Worm (Caenorhabditis elegans) whole organism, L1 larva: Measurements from ENCODE around the gene cutl-2.

ENCODE experiments used
- aha-1 ChIP-seq: fragments of 150-350 bp; optimal IDR thresholded peaks from 2 replicates; lab custom pipeline; 2014; ENCODE audit warnings: missing biosample characterization, missing genetic modification characterization
- efl-1 ChIP-seq, 4 experiments: fragments of 150-350 bp; optimal IDR thresholded peaks in 3 of 4; peaks in 1 of 4; 1 replicate in 1 of 4; 2 replicates in 3 of 4; lab custom pipeline; 2014; ENCODE audit warnings: missing biosample characterization in 2 of 4, missing genetic modification characterization in 2 of 4, missing genetic modification reagents in 2 of 4
- egl-27 ChIP-seq, 2 experiments: fragments of 150-350 bp in 1 of 2; sonication (generic microtip); optimal IDR thresholded peaks; 3 replicates each; lab custom pipeline; 2017 to 2018; ENCODE audit warnings: missing biosample characterization in 2 of 2, missing genetic modification characterization in 2 of 2, missing genetic modification reagents in 2 of 2
- fkh-4 ChIP-seq: sonication (generic microtip); optimal IDR thresholded peaks from 2 replicates; lab custom pipeline; 2016; ENCODE audit warnings: missing compliant biosample characterization, missing genetic modification characterization, borderline replicate concordance
- fos-1 ChIP-seq: fragments of 150-350 bp; optimal IDR thresholded peaks from 2 replicates; lab custom pipeline; 2014; ENCODE audit warnings: missing biosample characterization, missing genetic modification characterization
- lin-13 ChIP-seq: fragments of 150-350 bp; optimal IDR thresholded peaks from 2 replicates; lab custom pipeline; 2014; ENCODE audit warnings: missing biosample characterization, missing genetic modification reagents, missing genetic modification characterization
- mep-1 ChIP-seq: fragments of 150-350 bp; optimal IDR thresholded peaks from 2 replicates; lab custom pipeline; 2014; ENCODE audit warnings: missing biosample characterization, missing genetic modification characterization
- pqm-1 ChIP-seq: sonication (generic microtip); optimal IDR thresholded peaks from 3 replicates; lab custom pipeline; 2017; ENCODE audit warnings: missing biosample characterization, missing genetic modification characterization
- swsn-7 ChIP-seq: sonication (generic microtip); optimal IDR thresholded peaks from 2 replicates; lab custom pipeline; 2016; ENCODE audit warnings: missing genetic modification characterization, missing compliant biosample characterization
- tlp-1 ChIP-seq: fragments of 150-350 bp; optimal IDR thresholded peaks from 2 replicates; lab custom pipeline; 2014; ENCODE audit warnings: missing biosample characterization, missing genetic modification characterization
- unc-130 ChIP-seq: fragments of 150-350 bp; optimal IDR thresholded peaks from 2 replicates; lab custom pipeline; 2017; ENCODE audit warnings: missing biosample characterization, missing genetic modification characterization, inconsistent platforms
- zip-4 ChIP-seq: fragments of 200-800 bp; sonication (Bioruptor generic); optimal IDR thresholded peaks from 2 replicates; lab custom pipeline; 2018; ENCODE audit warnings: mild to moderate bottlenecking, missing genetic modification characterization, moderate library complexity, missing compliant biosample characterization
- ztf-11 ChIP-seq, 2 experiments: sonication (generic microtip); optimal IDR thresholded peaks; 2 replicates each; lab custom pipeline; 2016 to 2017; ENCODE audit warnings: missing genetic modification characterization in 2 of 2, missing biosample characterization in 1 of 2, missing compliant biosample characterization in 1 of 2

DNA sequence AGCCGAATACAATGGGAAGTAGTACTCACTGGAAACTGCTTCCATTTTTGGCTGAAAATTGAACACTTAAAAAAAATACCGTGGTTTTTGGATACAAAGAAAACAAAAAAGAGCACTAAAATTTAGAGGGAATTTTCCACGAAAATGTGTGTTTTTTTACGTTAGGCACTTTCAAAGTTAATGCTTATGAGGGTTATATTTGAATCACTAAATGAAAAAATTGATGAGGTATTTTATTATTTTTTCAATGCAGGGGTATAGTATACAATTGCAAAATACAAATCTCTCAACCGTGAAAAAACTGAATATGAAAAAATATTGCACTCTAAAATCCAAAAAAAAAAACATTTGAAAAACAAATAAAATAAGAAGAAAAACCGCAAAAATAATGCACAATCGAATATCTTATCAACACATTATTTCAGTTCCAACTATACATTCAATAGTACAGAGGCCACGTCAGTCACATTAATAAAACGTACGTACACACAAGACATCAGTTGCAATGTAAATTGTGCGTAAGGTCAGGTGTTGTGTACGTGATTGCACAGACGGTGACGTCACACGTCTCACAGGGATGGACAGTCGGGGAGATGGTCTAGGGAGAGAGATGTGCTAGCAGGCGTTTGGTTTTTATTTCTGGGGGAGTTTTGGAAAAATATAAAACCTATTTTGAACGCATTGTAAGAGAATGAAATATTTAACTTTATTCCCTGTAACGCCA lies 45.5 kb upstream of the cutl-2 start, which contains the start of gene aqp-10:
- TF ChIP-seq lin-13 (GFP tag; lab: Kevin White, UChicago) (no peak), tlp-1 (tag; lab: Kevin White, UChicago) (no peak), mep-1 (peak; percentile 78), zip-4 (no peak), fkh-4 (tag; lab: Kevin White, UChicago) (no peak), fos-1 (no peak), unc-130 (no peak), pqm-1 (tag; lab: Kevin White, UChicago) (no peak), egl-27 (tag; optimal IDR thresholded peaks at IDR 0.05; lab: Kevin White, UChicago) (no peak), swsn-7 (peak; percentile 46), aha-1 (tag; lab: Kevin White, UChicago) (no peak), efl-1 (optimal IDR thresholded peaks at IDR 0.05; lab: Kevin White, UChicago) (peak; percentile 60 to 63), efl-1 (GFP tag; optimal IDR thresholded peaks at IDR 0.05 in 1 of 2; lab: Kevin White, UChicago) (peak; percentile 45 to 96), ztf-11 (tag; optimal IDR thresholded peaks at IDR 0.05; lab: Kevin White, UChicago) (no peak)
